Fruit fly (Drosophila melanogaster) whole organism, embryonic: ENCODE data around the gene CG42674.

Experiments used
- Adf1 ChIP-seq: fragments of 200-800 bp; sonication (Bioruptor generic); IDR thresholded peaks from 2 replicates; pipeline ENCODE4 v1.3.6; 2022; ENCODE audit warnings: missing biosample characterization, missing genetic modification characterization
- B-H1 ChIP-seq: fragments of 200-800 bp; sonication (Bioruptor generic); IDR thresholded peaks from 3 replicates; pipeline ENCODE4 v1.3.6; 2022; ENCODE audit warnings: missing biosample characterization, missing genetic modification characterization
- C15 ChIP-seq: fragments of 200-800 bp; sonication (Bioruptor generic); IDR thresholded peaks from 3 replicates; pipeline ENCODE4 v1.3.6; 2022; ENCODE audit warnings: missing biosample characterization, missing genetic modification characterization
- CG10959 ChIP-seq: fragments of 200-800 bp; sonication (Bioruptor generic); IDR thresholded peaks from 2 replicates; pipeline ENCODE4 v1.3.6; 2022; ENCODE audit warnings: missing biosample characterization, missing genetic modification characterization
- CG11504 ChIP-seq: fragments of 200-800 bp; sonication (Bioruptor generic); optimal IDR thresholded peaks from 3 replicates; lab custom pipeline; 2019; ENCODE audit warnings: missing biosample characterization, mild to moderate bottlenecking, missing genetic modification characterization, moderate library complexity
- CG1233 ChIP-seq: fragments of 200-800 bp; sonication (Bioruptor generic); optimal IDR thresholded peaks from 4 replicates; lab custom pipeline; 2018; ENCODE audit warnings: missing biosample characterization, mild to moderate bottlenecking, missing genetic modification characterization
- CG12659 ChIP-seq: fragments of 200-800 bp; sonication (Bioruptor generic); optimal IDR thresholded peaks from 3 replicates; lab custom pipeline; 2017; ENCODE audit warnings: mild to moderate bottlenecking, missing biosample characterization, missing genetic modification reagents, missing genetic modification characterization
- CG13296 ChIP-seq: fragments of 200-800 bp; sonication (Bioruptor generic); optimal IDR thresholded peaks from 3 replicates; lab custom pipeline; 2018; ENCODE audit warnings: missing biosample characterization, mild to moderate bottlenecking, missing genetic modification characterization
- CG14965 ChIP-seq: fragments of 200-800 bp; sonication (Bioruptor generic); optimal IDR thresholded peaks from 2 replicates; lab custom pipeline; 2016; ENCODE audit warnings: missing biosample characterization, missing genetic modification characterization, borderline replicate concordance
- CG15073 ChIP-seq: fragments of 200-800 bp; sonication (Bioruptor generic); optimal IDR thresholded peaks from 2 replicates; lab custom pipeline; 2016; ENCODE audit warnings: missing biosample characterization, missing genetic modification characterization
- CG15269 ChIP-seq: fragments of 200-800 bp; sonication (Bioruptor generic); optimal IDR thresholded peaks from 2 replicates; lab custom pipeline; 2018; ENCODE audit warnings: missing biosample characterization, mild to moderate bottlenecking, missing genetic modification characterization, moderate library complexity
- CG15479 ChIP-seq: fragments of 200-800 bp; sonication (Bioruptor generic); optimal IDR thresholded peaks from 3 replicates; lab custom pipeline; 2019; ENCODE audit warnings: missing biosample characterization, mild to moderate bottlenecking, missing genetic modification characterization, moderate library complexity
- CG17328 ChIP-seq: fragments of 200-800 bp; sonication (Bioruptor generic); IDR thresholded peaks from 2 replicates; pipeline ENCODE4 v1.3.6; 2022; ENCODE audit warnings: missing biosample characterization, missing genetic modification characterization
- CG17385 ChIP-seq: fragments of 200-800 bp; sonication (Bioruptor generic); optimal IDR thresholded peaks from 3 replicates; lab custom pipeline; 2018; ENCODE audit warnings: missing biosample characterization, mild to moderate bottlenecking, missing genetic modification characterization
- CG2116 ChIP-seq: fragments of 200-800 bp; sonication (Bioruptor generic); optimal IDR thresholded peaks from 3 replicates; lab custom pipeline; 2018; ENCODE audit warnings: missing biosample characterization, mild to moderate bottlenecking, missing genetic modification characterization
- CG3065 ChIP-seq: fragments of 200-800 bp; sonication (Bioruptor generic); optimal IDR thresholded peaks from 2 replicates; lab custom pipeline; 2016; ENCODE audit warnings: missing biosample characterization, missing genetic modification characterization
- CG31224 ChIP-seq: fragments of 200-800 bp; sonication (Bioruptor generic); IDR thresholded peaks from 2 replicates; pipeline ENCODE4 v1.3.6; 2022; ENCODE audit warnings: missing biosample characterization, missing genetic modification characterization
- CG3281 ChIP-seq: fragments of 200-800 bp; sonication (Bioruptor generic); optimal IDR thresholded peaks from 3 replicates; lab custom pipeline; 2017; ENCODE audit warnings: missing biosample characterization, mild to moderate bottlenecking, missing genetic modification characterization
- CG43689 ChIP-seq: fragments of 200-800 bp; sonication (Bioruptor generic); IDR thresholded peaks from 2 replicates; pipeline ENCODE4 v1.3.6; 2022; ENCODE audit warnings: missing biosample characterization, missing genetic modification characterization
- CG7963 ChIP-seq: fragments of 200-800 bp; sonication (Bioruptor generic); IDR thresholded peaks from 3 replicates; pipeline ENCODE4 v1.3.6; 2022; ENCODE audit warnings: missing biosample characterization, missing genetic modification characterization; ENCODE audit not compliant: partially characterized antibody
- CG7987 ChIP-seq: fragments of 200-800 bp; sonication (Bioruptor generic); optimal IDR thresholded peaks from 2 replicates; lab custom pipeline; 2018; ENCODE audit warnings: missing biosample characterization, mild to moderate bottlenecking, missing genetic modification characterization, moderate library complexity
- CG8388 ChIP-seq: fragments of 200-800 bp; sonication (Bioruptor generic); optimal IDR thresholded peaks from 2 replicates; lab custom pipeline; 2019; ENCODE audit warnings: missing biosample characterization, mild to moderate bottlenecking, missing genetic modification characterization, moderate library complexity
- Camta ChIP-seq: fragments of 200-800 bp; sonication (Bioruptor generic); optimal IDR thresholded peaks from 2 replicates; lab custom pipeline; 2016; ENCODE audit warnings: missing biosample characterization, missing genetic modification characterization
- GATAe ChIP-seq: fragments of 200-800 bp; sonication (Bioruptor generic); conservative IDR thresholded peaks from 2 replicates; pipeline ENCODE4 v1.3.6; 2022; ENCODE audit warnings: missing biosample characterization, missing genetic modification characterization
- Gug ChIP-seq: fragments of 200-800 bp; sonication (Bioruptor generic); IDR thresholded peaks from 4 replicates; pipeline ENCODE4 v1.3.6; 2022; ENCODE audit warnings: missing biosample characterization, missing genetic modification characterization
- H15 ChIP-seq: fragments of 200-800 bp; sonication (Bioruptor generic); IDR thresholded peaks from 3 replicates; pipeline ENCODE4 v1.3.6; 2022; ENCODE audit warnings: missing biosample characterization, missing genetic modification characterization
- Hey ChIP-seq: fragments of 200-800 bp; sonication (Bioruptor generic); optimal IDR thresholded peaks from 3 replicates; lab custom pipeline; 2018; ENCODE audit warnings: missing biosample characterization, mild to moderate bottlenecking, missing genetic modification characterization
- Hr51 ChIP-seq, 2 experiments: fragments of 200-800 bp; sonication (Bioruptor generic); optimal IDR thresholded peaks; 2 replicates in 1 of 2; 3 replicates in 1 of 2; lab custom pipeline; 2016 to 2018; ENCODE audit warnings: missing biosample characterization in 2 of 2, missing genetic modification characterization in 2 of 2, mild to moderate bottlenecking in 1 of 2, moderate library complexity in 1 of 2
- Hsf ChIP-seq: fragments of 200-800 bp; sonication (Bioruptor generic); optimal IDR thresholded peaks from 3 replicates; lab custom pipeline; 2016; ENCODE audit warnings: missing biosample characterization, missing genetic modification characterization
- Oli ChIP-seq: fragments of 200-800 bp; sonication (Bioruptor generic); optimal IDR thresholded peaks from 2 replicates; lab custom pipeline; 2018; ENCODE audit warnings: missing biosample characterization, mild to moderate bottlenecking, missing genetic modification characterization, moderate library complexity
- Six4 ChIP-seq: fragments of 200-800 bp; sonication (Bioruptor generic); optimal IDR thresholded peaks from 2 replicates; lab custom pipeline; 2016; ENCODE audit warnings: missing biosample characterization, missing genetic modification characterization
- TFAM ChIP-seq: fragments of 200-800 bp; sonication (Bioruptor generic); optimal IDR thresholded peaks from 2 replicates; lab custom pipeline; 2017; ENCODE audit warnings: missing biosample characterization, missing genetic modification characterization, inconsistent platforms
- abd-A ChIP-seq: fragments of 200-800 bp; sonication (Bioruptor generic); optimal IDR thresholded peaks from 3 replicates; lab custom pipeline; 2019; ENCODE audit warnings: missing biosample characterization, mild to moderate bottlenecking, missing genetic modification characterization, moderate library complexity
- bbx ChIP-seq: fragments of 200-800 bp; sonication (Bioruptor generic); IDR thresholded peaks from 2 replicates; pipeline ENCODE4 v1.3.6; 2022; ENCODE audit warnings: missing biosample characterization, missing genetic modification characterization; ENCODE audit not compliant: partially characterized antibody
- danr ChIP-seq: fragments of 200-800 bp; sonication (Bioruptor generic); IDR thresholded peaks from 2 replicates; pipeline ENCODE4 v1.3.6; 2022; ENCODE audit warnings: missing biosample characterization, missing genetic modification characterization
- en ChIP-seq: fragments of 200-800 bp; sonication (Bioruptor generic); optimal IDR thresholded peaks from 2 replicates; lab custom pipeline; 2016; ENCODE audit warnings: missing biosample characterization, missing genetic modification characterization
- ewg ChIP-seq: fragments of 200-800 bp; sonication (Bioruptor generic); optimal IDR thresholded peaks from 3 replicates; lab custom pipeline; 2017; ENCODE audit warnings: mild to moderate bottlenecking, missing biosample characterization, missing genetic modification reagents, missing genetic modification characterization
- grau ChIP-seq: fragments of 200-800 bp; optimal IDR thresholded peaks from 3 replicates; lab custom pipeline; 2019; ENCODE audit warnings: missing biosample characterization, mild to moderate bottlenecking, missing genetic modification characterization, moderate library complexity
- ham ChIP-seq: fragments of 200-800 bp; sonication (Bioruptor generic); IDR thresholded peaks from 2 replicates; pipeline ENCODE4 v1.3.6; 2022; ENCODE audit warnings: missing biosample characterization, missing genetic modification characterization
- insv ChIP-seq, 2 experiments: fragments of 200-800 bp; sonication (Bioruptor generic); optimal IDR thresholded peaks; 3 replicates each; lab custom pipeline; 2016 to 2018; ENCODE audit warnings: missing biosample characterization in 2 of 2, missing genetic modification characterization in 2 of 2
- mld ChIP-seq: fragments of 200-800 bp; sonication (Bioruptor generic); IDR thresholded peaks from 3 replicates; pipeline ENCODE4 v1.3.6; 2022; ENCODE audit warnings: missing biosample characterization, missing genetic modification characterization; ENCODE audit not compliant: partially characterized antibody
- pfk ChIP-seq: fragments of 200-800 bp; sonication (Bioruptor generic); optimal IDR thresholded peaks from 2 replicates; lab custom pipeline; 2018; ENCODE audit warnings: missing biosample characterization, mild to moderate bottlenecking, missing genetic modification characterization, moderate library complexity
- salm ChIP-seq: fragments of 200-800 bp; sonication (Bioruptor generic); optimal IDR thresholded peaks from 2 replicates; lab custom pipeline; 2018; ENCODE audit warnings: missing biosample characterization, mild to moderate bottlenecking, missing genetic modification characterization
- sd ChIP-seq: fragments of 200-800 bp; sonication (Bioruptor generic); optimal IDR thresholded peaks from 3 replicates; lab custom pipeline; 2018; ENCODE audit warnings: missing biosample characterization, mild to moderate bottlenecking, missing genetic modification characterization, moderate library complexity
- sim ChIP-seq: fragments of 200-800 bp; sonication (Bioruptor generic); IDR thresholded peaks from 2 replicates; pipeline ENCODE4 v1.3.6; 2022; ENCODE audit warnings: missing biosample characterization, missing genetic modification characterization
- sima ChIP-seq: fragments of 200-800 bp; sonication (Bioruptor generic); optimal IDR thresholded peaks from 2 replicates; lab custom pipeline; 2016; ENCODE audit warnings: missing biosample characterization, missing genetic modification characterization
- slbo ChIP-seq: fragments of 200-800 bp; sonication (Bioruptor generic); IDR thresholded peaks from 2 replicates; pipeline ENCODE4 v1.3.6; 2022; ENCODE audit warnings: missing biosample characterization, missing genetic modification characterization
- slou ChIP-seq: fragments of 200-800 bp; sonication (Bioruptor generic); optimal IDR thresholded peaks from 3 replicates; lab custom pipeline; 2016; ENCODE audit warnings: missing biosample characterization, missing genetic modification characterization
- stwl ChIP-seq: fragments of 200-800 bp; sonication (Bioruptor generic); optimal IDR thresholded peaks from 3 replicates; lab custom pipeline; 2018; ENCODE audit warnings: missing biosample characterization, mild to moderate bottlenecking, missing genetic modification characterization, moderate library complexity
- usp ChIP-seq: fragments of >200 bp; optimal IDR thresholded peaks from 2 replicates; lab custom pipeline; 2017; ENCODE audit warnings: missing biosample characterization, missing genetic modification characterization
- vfl ChIP-seq: fragments of 200-800 bp; sonication (Bioruptor generic); optimal IDR thresholded peaks from 2 replicates; lab custom pipeline; 2016; ENCODE audit warnings: missing biosample characterization, missing genetic modification characterization

The CG42674 gene

dm6 chr3L:20112797-20113368 lies 85.2 kb downstream of the CG42674 start, which contains the start of gene CG14187 (continued):
- no peak for TF ChIP-seq sd (tag; lab: Kevin White, UChicago)
- TF ChIP-seq CG15269 (tag; lab: Kevin White, UChicago), result peak; percentile 0
- no peak for TF ChIP-seq stwl (tag; lab: Kevin White, UChicago)
- TF ChIP-seq sim (GFP tag; lab: Robert Waterston, UW), result no peak
- no peak for TF ChIP-seq CG43689 (GFP tag; lab: Robert Waterston, UW)
- no peak for TF ChIP-seq CG8388
- no peak for TF ChIP-seq pfk (GFP tag; lab: Kevin White, UChicago)
- TF ChIP-seq CG15073 (GFP tag; lab: Kevin White, UChicago), result no peak
- TF ChIP-seq CG1233 (GFP tag; lab: Kevin White, UChicago), result no peak
- TF ChIP-seq danr (GFP tag; lab: Robert Waterston, UW), result no peak
- TF ChIP-seq C15 (GFP tag; lab: Robert Waterston, UW), result no peak
- TF ChIP-seq CG3065 (GFP tag; lab: Kevin White, UChicago), result no peak
- no peak for TF ChIP-seq sima (GFP tag; lab: Kevin White, UChicago)
- no peak for TF ChIP-seq B-H1
- TF ChIP-seq bbx (GFP tag; lab: Robert Waterston, UW), result peak; percentile 53; the same call in 1 of the 2 replicates
- no peak for TF ChIP-seq CG15479 (GFP tag; lab: Kevin White, UChicago)
- TF ChIP-seq CG10959 (GFP tag; lab: Robert Waterston, UW), result no peak
- TF ChIP-seq H15 (GFP tag; lab: Robert Waterston, UW), result no peak
- TF ChIP-seq CG13296 (GFP tag; lab: Kevin White, UChicago), result no peak
- no peak for TF ChIP-seq CG14965 (GFP tag; lab: Kevin White, UChicago)
- no peak for TF ChIP-seq grau (tag; lab: Kevin White, UChicago)
- TF ChIP-seq Oli (tag; lab: Kevin White, UChicago), result no peak
- no peak for TF ChIP-seq Gug
- no peak for TF ChIP-seq Adf1
- peak; percentile 55; the same call in 1 of the 2 replicates for TF ChIP-seq slbo (GFP tag; lab: Robert Waterston, UW)
- TF ChIP-seq CG11504 (tag; lab: Kevin White, UChicago), result no peak
- no peak for TF ChIP-seq salm
- TF ChIP-seq Six4 (GFP tag; lab: Kevin White, UChicago), result no peak
- peak in 1 of 2 experiments; percentile 8 for TF ChIP-seq Hr51 (GFP tag; optimal IDR thresholded peaks at IDR 0.05; lab: Kevin White, UChicago)
- no peak for TF ChIP-seq TFAM (GFP tag; lab: Kevin White, UChicago)
- TF ChIP-seq Hsf, result no peak
- no peak for TF ChIP-seq ham (GFP tag; lab: Robert Waterston, UW)
- no peak for TF ChIP-seq CG2116 (GFP tag; lab: Kevin White, UChicago)
- TF ChIP-seq insv (GFP tag; optimal IDR thresholded peaks at IDR 0.05; lab: Kevin White, UChicago), result no peak
- peak; percentile 34; the same call in 1 of the 2 replicates for TF ChIP-seq CG17328 (GFP tag; lab: Robert Waterston, UW)
- TF ChIP-seq usp (GFP tag; lab: Kevin White, UChicago), result no peak
- TF ChIP-seq Hey (tag; lab: Kevin White, UChicago), result no peak
- TF ChIP-seq CG7963 (GFP tag; lab: Robert Waterston, UW), result 0 out of 3 replicates have a peak, but pooled peaks have one; percentile 27
- TF ChIP-seq GATAe, result no peak
- no peak for TF ChIP-seq CG7987 (GFP tag; lab: Kevin White, UChicago)
- TF ChIP-seq CG12659 (GFP tag; lab: Kevin White, UChicago), result no peak
- TF ChIP-seq vfl (GFP tag; lab: Kevin White, UChicago), result no peak
- no peak for TF ChIP-seq ewg (GFP tag; lab: Kevin White, UChicago)
- no peak for TF ChIP-seq CG31224 (GFP tag; lab: Robert Waterston, UW)
- TF ChIP-seq slou, result no peak
- no peak for TF ChIP-seq CG3281 (GFP tag; lab: Kevin White, UChicago)
- TF ChIP-seq en (GFP tag; lab: Kevin White, UChicago), result no peak
- TF ChIP-seq CG17385 (GFP tag; lab: Kevin White, UChicago), result no peak
- no peak for TF ChIP-seq mld (GFP tag; lab: Robert Waterston, UW)
- no peak for TF ChIP-seq Camta (GFP tag; lab: Kevin White, UChicago)
- no peak for TF ChIP-seq abd-A (tag; lab: Kevin White, UChicago)
